Worm (Caenorhabditis elegans) whole organism, L3 larva: ENCODE data around the gene F45H10.2.

ENCODE experiments used
- nhr-11 ChIP-seq: fragments of 150-350 bp; optimal IDR thresholded peaks from 2 replicates; lab custom pipeline; 2014; ENCODE audit warnings: missing biosample characterization, missing genetic modification characterization
- nhr-12 ChIP-seq: fragments of 150-350 bp; optimal IDR thresholded peaks from 2 replicates; lab custom pipeline; 2014; ENCODE audit warnings: missing biosample characterization, missing genetic modification characterization
- nhr-23 ChIP-seq: fragments of 150-350 bp; optimal IDR thresholded peaks from 2 replicates; lab custom pipeline; 2014; ENCODE audit warnings: missing biosample characterization, missing genetic modification reagents, missing genetic modification characterization
- nhr-25 ChIP-seq: sonication (generic microtip); optimal IDR thresholded peaks from 2 replicates; lab custom pipeline; 2017; ENCODE audit warnings: missing biosample characterization, missing genetic modification characterization
- nhr-28 ChIP-seq: fragments of 150-350 bp; optimal IDR thresholded peaks from 2 replicates; lab custom pipeline; 2014; ENCODE audit warnings: missing biosample characterization, missing genetic modification characterization
- nhr-76 ChIP-seq: fragments of 150-350 bp; sonication (generic microtip); optimal IDR thresholded peaks from 5 replicates; lab custom pipeline; 2014; ENCODE audit warnings: missing biosample characterization, missing genetic modification characterization
- pqm-1 ChIP-seq: fragments of 150-350 bp; optimal IDR thresholded peaks from 2 replicates; lab custom pipeline; 2017; ENCODE audit warnings: missing biosample characterization, missing genetic modification characterization, inconsistent platforms
- skn-1 ChIP-seq: fragments of 150-350 bp; optimal IDR thresholded peaks from 2 replicates; lab custom pipeline; 2014; ENCODE audit warnings: missing biosample characterization, missing genetic modification characterization
- snpc-4 ChIP-seq: fragments of 150-350 bp; optimal IDR thresholded peaks from 2 replicates; lab custom pipeline; 2014; ENCODE audit warnings: missing biosample characterization, missing genetic modification characterization
- unc-39 ChIP-seq: sonication (generic microtip); optimal IDR thresholded peaks from 4 replicates; lab custom pipeline; 2017; ENCODE audit warnings: missing biosample characterization, missing genetic modification characterization

DNA sequence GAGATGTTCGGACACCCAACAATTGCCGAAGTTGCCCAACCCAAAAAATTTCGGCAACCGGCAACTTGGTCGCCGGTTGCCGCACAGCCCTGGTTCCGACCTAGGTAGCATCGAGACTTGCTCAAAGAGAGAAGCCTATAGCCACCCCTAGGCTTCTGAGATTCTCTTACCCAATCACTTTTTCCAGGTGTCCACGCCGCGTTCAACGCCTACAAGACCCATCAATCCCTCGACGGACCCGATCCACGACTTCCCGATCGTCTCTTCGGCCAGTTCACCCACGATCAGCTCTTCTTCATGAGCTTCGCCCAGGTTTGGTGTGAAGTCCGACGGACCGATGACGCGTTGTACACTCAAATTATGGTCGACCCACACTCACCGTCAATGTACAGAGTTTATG is 23.0 kb upstream of the F45H10.2 start:
- TF ChIP-seq nhr-76 (tag; lab: Kevin White, UChicago) = no peak
- TF ChIP-seq unc-39 = no peak
- no peak for TF ChIP-seq nhr-23 (tag; lab: Kevin White, UChicago)
- TF ChIP-seq nhr-28 (tag; lab: Kevin White, UChicago) = no peak
- TF ChIP-seq pqm-1 (tag; lab: Kevin White, UChicago) = no peak
- no peak for TF ChIP-seq snpc-4
- no peak for TF ChIP-seq nhr-25 (tag; lab: Kevin White, UChicago)
- no peak for TF ChIP-seq skn-1 (tag; lab: Kevin White, UChicago)
- TF ChIP-seq nhr-11 (tag; lab: Kevin White, UChicago) = no peak
- no peak for TF ChIP-seq nhr-12 (tag; lab: Kevin White, UChicago)
